Worm (Caenorhabditis elegans): ENCODE measurements around the gene mfsd-6.

DNA sequence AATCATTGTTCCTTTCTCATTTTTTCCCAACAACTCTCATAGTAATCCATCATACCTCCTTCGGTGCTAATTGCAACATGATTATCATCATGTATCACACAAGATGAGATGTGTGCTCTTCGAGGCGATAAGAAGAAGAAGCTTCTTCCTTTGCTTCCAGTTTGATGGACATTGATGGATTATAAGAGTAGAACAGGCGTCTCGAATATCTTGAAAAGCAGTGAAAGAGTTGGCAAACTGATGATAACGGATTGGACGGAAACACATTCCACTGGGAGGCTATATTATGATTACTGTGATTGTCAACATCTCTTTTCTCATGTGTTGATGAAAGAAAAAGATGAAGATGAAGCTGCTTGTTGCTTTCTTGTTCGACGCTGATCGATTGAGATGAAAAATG lies 19.3 kb downstream of the mfsd-6 start:
- TF ChIP-seq B0336.3 (GFP tag; IDR thresholded peaks at IDR 0.05) = no peak
- TF ChIP-seq unc-62 (GFP tag; optimal IDR thresholded peaks at IDR 0.05) = no peak
- TF ChIP-seq F57C9.4 (tag; optimal IDR thresholded peaks at IDR 0.05) = no peak
- TF ChIP-seq ceh-79 (tag; optimal IDR thresholded peaks at IDR 0.05) = no peak
- TF ChIP-seq somi-1 (GFP tag; optimal IDR thresholded peaks at IDR 0.05) = no peak
- no peak for TF ChIP-seq hrde-1 (tag; optimal IDR thresholded peaks at IDR 0.05; ENCODE audit: borderline replicate concordance)
- no peak for TF ChIP-seq die-1 (tag; optimal IDR thresholded peaks at IDR 0.05)

Measured in whole organism, young adult.